Worm (Caenorhabditis elegans) whole organism, L4 larva: ENCODE data around the gene C14B9.8.

Source experiments
- aha-1 ChIP-seq: fragments of 150-350 bp; peaks from one replicate; lab custom pipeline; 2014; ENCODE audit warnings: missing biosample characterization, missing genetic modification characterization
- ceh-20 ChIP-seq: fragments of 200-800 bp; sonication (Bioruptor generic); IDR thresholded peaks from 2 replicates; pipeline ENCODE4 v1.3.6; 2022; ENCODE audit warnings: missing genetic modification reagents, missing genetic modification characterization, missing compliant biosample characterization
- ces-1 ChIP-seq: fragments of 150-350 bp; sonication (generic microtip); optimal IDR thresholded peaks from 4 replicates; lab custom pipeline; 2014; ENCODE audit warnings: missing biosample characterization, missing genetic modification reagents, missing genetic modification characterization
- cey-2 ChIP-seq: sonication (generic microtip); optimal IDR thresholded peaks from 3 replicates; lab custom pipeline; 2017; ENCODE audit warnings: missing genetic modification characterization, mild to moderate bottlenecking, missing compliant biosample characterization, antibody characterized with exemption, borderline replicate concordance; ENCODE audit not compliant: insufficient read depth
- daf-16 ChIP-seq, 3 experiments: sonication (generic microtip); optimal IDR thresholded peaks; 2 replicates each; lab custom pipeline; 2016 to 2017; ENCODE audit warnings: missing genetic modification characterization in 3 of 3, missing genetic modification reagents in 3 of 3, mild to moderate bottlenecking in 2 of 3, missing compliant biosample characterization in 2 of 3, missing biosample characterization in 1 of 3, moderate library complexity in 1 of 3
- daf-8 ChIP-seq: fragments of 200-800 bp; sonication (Bioruptor generic); IDR thresholded peaks from 2 replicates; pipeline ENCODE4 v1.3.6; 2022; ENCODE audit warnings: missing genetic modification characterization, missing compliant biosample characterization
- dmd-8 ChIP-seq: fragments of 200-800 bp; sonication (Bioruptor generic); IDR thresholded peaks from 2 replicates; pipeline ENCODE4 v1.3.6; 2022; ENCODE audit warnings: missing genetic modification characterization, missing compliant biosample characterization
- duxl-1 ChIP-seq: sonication (generic microtip); optimal IDR thresholded peaks from 2 replicates; lab custom pipeline; 2016; ENCODE audit warnings: mild to moderate bottlenecking, missing genetic modification characterization, moderate library complexity, missing compliant biosample characterization; ENCODE audit not compliant: poor library complexity
- dve-1 ChIP-seq: sonication (generic microtip); optimal IDR thresholded peaks from 2 replicates; lab custom pipeline; 2017; ENCODE audit warnings: antibody characterized with exemption, mild to moderate bottlenecking, missing genetic modification characterization, missing compliant biosample characterization; ENCODE audit not compliant: insufficient read depth
- egl-27 ChIP-seq: sonication (generic microtip); optimal IDR thresholded peaks from 3 replicates; lab custom pipeline; 2017; ENCODE audit warnings: missing biosample characterization, missing genetic modification reagents, missing genetic modification characterization
- egl-43 ChIP-seq: fragments of 200-800 bp; sonication (Bioruptor generic); IDR thresholded peaks from 2 replicates; pipeline ENCODE4 v1.3.6; 2022; ENCODE audit warnings: missing genetic modification reagents, missing genetic modification characterization, missing compliant biosample characterization
- hlh-30 ChIP-seq: sonication (generic microtip); optimal IDR thresholded peaks from 2 replicates; lab custom pipeline; 2017; ENCODE audit warnings: antibody characterized with exemption, mild to moderate bottlenecking, missing genetic modification characterization, missing compliant biosample characterization; ENCODE audit not compliant: insufficient read depth
- lim-7 ChIP-seq: fragments of 200-800 bp; sonication (Bioruptor generic); IDR thresholded peaks from 2 replicates; pipeline ENCODE4 v1.3.6; 2022; ENCODE audit warnings: missing genetic modification characterization, missing compliant biosample characterization
- lin-39 ChIP-seq: fragments of 150-350 bp; optimal IDR thresholded peaks from 2 replicates; lab custom pipeline; 2014; ENCODE audit warnings: missing biosample characterization, missing genetic modification reagents, missing genetic modification characterization
- lsy-2 ChIP-seq, 2 experiments: fragments of 150-350 bp in 1 of 2; sonication (generic microtip) in 1 of 2; optimal IDR thresholded peaks; 2 replicates each; lab custom pipeline; 2014 to 2017; ENCODE audit warnings: missing biosample characterization in 2 of 2, missing genetic modification characterization in 2 of 2
- madf-5 ChIP-seq, 2 experiments: fragments of 200-800 bp; sonication (Bioruptor generic); IDR thresholded peaks; 2 replicates each; pipeline ENCODE4 v1.3.6; 2022; ENCODE audit warnings: missing compliant biosample characterization in 2 of 2, missing genetic modification characterization in 2 of 2
- mdt-29 ChIP-seq: fragments of 200-800 bp; sonication (Bioruptor generic); IDR thresholded peaks from 2 replicates; pipeline ENCODE4 v1.3.6; 2022; ENCODE audit warnings: missing genetic modification reagents, missing genetic modification characterization, missing compliant biosample characterization
- mxl-3 ChIP-seq: fragments of 200-800 bp; sonication (Bioruptor generic); optimal IDR thresholded peaks from 2 replicates; lab custom pipeline; 2018; ENCODE audit warnings: mild to moderate bottlenecking, missing genetic modification characterization, missing compliant biosample characterization
- nhr-11 ChIP-seq: fragments of 150-350 bp; optimal IDR thresholded peaks from 2 replicates; lab custom pipeline; 2014; ENCODE audit warnings: missing biosample characterization, missing genetic modification characterization
- nhr-111 ChIP-seq: fragments of 200-800 bp; sonication (Bioruptor generic); optimal IDR thresholded peaks from 2 replicates; lab custom pipeline; 2018; ENCODE audit warnings: mild to moderate bottlenecking, missing genetic modification characterization, missing compliant biosample characterization
- nhr-237 ChIP-seq: sonication (generic microtip); optimal IDR thresholded peaks from 2 replicates; lab custom pipeline; 2017; ENCODE audit warnings: missing biosample characterization, missing genetic modification characterization
- nhr-6 ChIP-seq: fragments of 150-350 bp; optimal IDR thresholded peaks from 2 replicates; lab custom pipeline; 2014; ENCODE audit warnings: missing biosample characterization, missing genetic modification characterization
- pqm-1 ChIP-seq: sonication (generic microtip); optimal IDR thresholded peaks from 2 replicates; lab custom pipeline; 2017; ENCODE audit warnings: missing biosample characterization, missing genetic modification characterization
- set-16 ChIP-seq: fragments of 200-800 bp; sonication (Bioruptor generic); IDR thresholded peaks from 2 replicates; pipeline ENCODE4 v1.3.6; 2022; ENCODE audit warnings: missing genetic modification reagents, missing genetic modification characterization, missing compliant biosample characterization
- snpc-4 ChIP-seq: fragments of 150-350 bp; optimal IDR thresholded peaks from 2 replicates; lab custom pipeline; 2014; ENCODE audit warnings: missing biosample characterization, missing genetic modification characterization
- tag-97 ChIP-seq: fragments of 200-800 bp; sonication (Bioruptor generic); IDR thresholded peaks from 2 replicates; pipeline ENCODE4 v1.3.6; 2022; ENCODE audit warnings: missing genetic modification characterization, missing compliant biosample characterization
- tra-1 ChIP-seq: fragments of 200-800 bp; sonication (Bioruptor generic); IDR thresholded peaks from 2 replicates; pipeline ENCODE4 v1.3.6; 2022; ENCODE audit warnings: missing genetic modification reagents, missing genetic modification characterization, missing compliant biosample characterization
- unc-39 ChIP-seq: sonication (generic microtip); optimal IDR thresholded peaks from 2 replicates; lab custom pipeline; 2017; ENCODE audit warnings: missing biosample characterization, missing genetic modification characterization
- unc-62 ChIP-seq, 3 experiments: fragments of 150-350 bp in 1 of 3; sonication (generic microtip); optimal IDR thresholded peaks in 2 of 3; peaks in 1 of 3; 1 replicate in 1 of 3; 2 replicates in 2 of 3; lab custom pipeline; 2014 to 2017; ENCODE audit warnings: missing biosample characterization in 3 of 3, missing genetic modification characterization in 3 of 3, missing genetic modification reagents in 3 of 3, missing genotype in 1 of 3
- zip-11 ChIP-seq: fragments of 200-800 bp; sonication (Bioruptor generic); IDR thresholded peaks from 2 replicates; pipeline ENCODE4 v1.3.6; 2022; ENCODE audit warnings: missing genetic modification characterization, missing compliant biosample characterization
- ztf-7 ChIP-seq: fragments of 150-350 bp; optimal IDR thresholded peaks from 2 replicates; lab custom pipeline; 2014; ENCODE audit warnings: missing biosample characterization, missing genetic modification characterization

The C14B9.8 gene

DNA sequence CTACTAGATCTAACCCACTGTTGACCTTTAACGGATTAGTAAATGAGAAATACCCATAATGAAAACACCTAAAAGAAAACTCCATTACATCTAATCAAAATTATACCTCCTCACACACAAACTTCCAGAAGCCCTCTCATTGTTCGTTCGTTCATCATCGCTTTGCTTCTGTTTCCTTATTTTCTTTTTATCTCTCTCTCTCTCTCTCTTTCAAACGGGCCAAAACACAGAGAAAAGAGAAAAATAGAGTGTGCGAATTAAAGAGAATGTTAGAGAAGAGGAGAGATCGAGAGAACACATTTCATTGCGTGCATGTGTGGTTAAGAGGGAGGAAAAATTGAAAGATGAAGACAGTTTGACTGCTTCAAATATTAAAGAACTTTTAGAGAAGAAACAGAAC, 20.1 kb downstream of the C14B9.8 start (continued):
- TF ChIP-seq mdt-29 (GFP tag; lab: Robert Waterston, UW) (no peak), duxl-1 (tag; lab: Kevin White, UChicago) (no peak), ztf-7 (tag; lab: Kevin White, UChicago) (no peak), lsy-2 (tag; optimal IDR thresholded peaks at IDR 0.05; lab: Kevin White, UChicago) (peak; percentile 64 to 91), tra-1 (GFP tag; lab: Robert Waterston, UW) (no peak), aha-1 (tag; lab: Kevin White, UChicago) (peak; percentile 86), daf-8 (GFP tag; lab: Robert Waterston, UW) (no peak), dve-1 (peak; percentile 85), unc-62 (GFP tag; optimal IDR thresholded peaks at IDR 0.05 in 1 of 2; lab: Kevin White, UChicago) (peak in 1 of 2 experiments; percentile 52), unc-62 (tag; optimal IDR thresholded peaks at IDR 0.05; lab: Kevin White, UChicago) (no peak), pqm-1 (tag; lab: Kevin White, UChicago) (peak; percentile 26), nhr-237 (no peak), ces-1 (GFP tag; lab: Kevin White, UChicago) (no peak), nhr-111 (no peak), lin-39 (tag; lab: Kevin White, UChicago) (no peak), cey-2 (tag; lab: Kevin White, UChicago) (no peak), lim-7 (no peak), hlh-30 (tag; lab: Kevin White, UChicago) (peak; percentile 70)

DNA sequence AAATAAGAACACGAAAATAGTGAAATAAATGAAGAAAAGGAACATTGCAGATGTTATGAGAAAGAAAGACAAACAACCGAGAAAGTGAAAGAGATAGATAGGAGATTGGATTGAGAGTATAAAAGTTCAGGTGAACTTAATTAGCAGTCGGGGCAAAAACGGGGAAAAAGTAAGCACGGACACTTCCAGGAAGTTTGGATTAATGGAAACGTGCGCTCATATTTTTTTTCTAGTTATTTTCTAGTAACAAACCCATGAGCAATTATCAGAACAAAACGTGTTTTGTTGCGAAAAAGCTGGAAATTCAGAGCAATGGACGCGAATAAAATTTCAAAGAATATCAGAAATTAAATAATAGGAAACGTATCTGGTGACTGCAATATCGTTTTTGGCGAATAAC, 22.5 kb downstream of the C14B9.8 start:
- no peak for TF ChIP-seq mxl-3 (GFP tag; lab: Kevin White, UChicago)
- TF ChIP-seq nhr-11 (tag; lab: Kevin White, UChicago): peak; percentile 6
- peak in 1 of 2 experiments; percentile 36 for TF ChIP-seq lsy-2 (tag; optimal IDR thresholded peaks at IDR 0.05; lab: Kevin White, UChicago)
- peak; percentile 51 for TF ChIP-seq aha-1 (tag; lab: Kevin White, UChicago)

DNA sequence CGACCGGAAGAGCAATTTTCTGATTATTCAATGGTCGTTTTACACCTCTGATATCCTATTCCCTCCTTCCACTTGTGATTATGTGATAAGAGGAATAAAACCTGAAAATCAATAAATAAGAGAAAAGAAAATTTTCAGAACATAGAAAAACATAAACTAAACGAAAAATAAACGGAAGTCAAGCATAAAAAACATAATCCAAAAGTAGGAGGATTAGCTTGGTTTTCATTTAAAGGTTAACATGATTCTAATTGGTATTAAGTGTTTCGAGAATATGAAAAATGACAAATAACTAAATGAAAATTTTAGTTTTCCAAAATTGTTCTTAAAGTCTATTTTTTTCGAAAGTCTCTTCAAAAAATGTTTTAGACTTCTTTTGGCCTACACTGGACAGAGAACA, 23.3 kb downstream of the C14B9.8 start, which contains the start of gene gei-8:
Gene gei-8, minus strand, starts transcription at position 101 of the 400 bp plus-strand sequence.
- TF ChIP-seq unc-62 (GFP tag; optimal IDR thresholded peaks at IDR 0.05 in 1 of 2; lab: Kevin White, UChicago): peak in 1 of 2 experiments; percentile 17
- TF ChIP-seq unc-62 (tag; optimal IDR thresholded peaks at IDR 0.05; lab: Kevin White, UChicago): no peak
- no peak for TF ChIP-seq tag-97

DNA sequence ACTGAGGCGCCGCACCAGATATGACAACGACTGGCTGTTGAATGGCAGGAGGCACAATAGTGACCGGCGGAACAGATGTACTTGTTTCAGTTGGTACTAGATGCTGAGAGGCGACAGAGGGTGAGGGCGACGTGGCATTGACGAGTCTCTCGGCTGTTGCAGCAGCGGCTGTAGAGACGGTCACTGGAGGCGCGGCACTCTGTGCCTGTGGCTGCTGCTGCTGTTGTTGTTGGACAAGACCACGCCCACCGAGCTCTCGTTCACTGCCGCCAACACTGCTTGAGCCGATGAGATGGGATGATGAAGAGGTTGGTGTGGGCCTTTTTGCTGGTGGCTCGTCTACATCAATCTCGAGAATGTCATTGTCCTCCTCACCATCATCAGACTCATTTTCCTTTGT, 27.3 kb downstream of the C14B9.8 start:
- TF ChIP-seq set-16 (GFP tag; lab: Robert Waterston, UW): peak; percentile 83
- TF ChIP-seq nhr-6 (tag; lab: Kevin White, UChicago): no peak
- TF ChIP-seq, all 104 proteins: peak for 1

DNA sequence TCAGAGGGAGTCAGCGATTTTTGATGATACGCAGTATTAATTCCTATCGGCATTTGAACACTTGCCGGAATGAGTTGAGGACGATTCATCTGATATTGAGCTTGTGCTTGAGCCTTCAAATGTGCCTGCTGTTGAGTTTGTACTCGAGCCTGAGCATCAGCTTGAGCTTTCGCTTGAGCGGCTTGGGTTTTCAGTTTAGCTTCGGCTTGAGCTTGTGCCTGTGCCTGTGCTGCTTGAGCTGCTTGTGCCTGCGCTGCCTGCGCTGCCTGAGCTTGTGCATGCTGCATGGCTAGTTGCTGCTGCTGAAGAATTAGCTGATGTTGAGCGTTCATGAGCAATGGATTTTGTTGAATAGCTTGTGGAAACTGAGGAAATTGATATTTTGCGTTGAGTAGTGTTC, 28.6 kb downstream of the C14B9.8 start:
- TF ChIP-seq egl-27 (no peak), egl-43 (GFP tag; lab: Robert Waterston, UW) (no peak), unc-39 (tag; lab: Kevin White, UChicago) (no peak), daf-16 (GFP tag; optimal IDR thresholded peaks at IDR 0.05; lab: Kevin White, UChicago) (no peak), daf-16 (tag; optimal IDR thresholded peaks at IDR 0.05; lab: Kevin White, UChicago) (no peak), snpc-4 (tag; lab: Kevin White, UChicago) (no peak), lim-7 (0 out of 2 replicates have a peak, but pooled peaks have one; percentile 36), dmd-8 (GFP tag; lab: Robert Waterston, UW) (no peak), ceh-20 (GFP tag; lab: Robert Waterston, UW) (no peak), set-16 (GFP tag; lab: Robert Waterston, UW) (peak; percentile 59), zip-11 (GFP tag; lab: Robert Waterston, UW) (no peak), dve-1 (no peak), madf-5 (GFP tag; IDR thresholded peaks at IDR 0.05; lab: Robert Waterston, UW) (0 out of 4 replicates have a peak, but pooled peaks of 1 of the 2 experiments have one; percentile 27)
